Fruit fly (Drosophila melanogaster) whole organism, embryonic: Measurements from ENCODE around the gene RluA-1.

ENCODE experiments used
- Abd-B ChIP-seq: fragments of 200-800 bp; sonication (Bioruptor generic); optimal IDR thresholded peaks from 2 replicates; lab custom pipeline; 2018; ENCODE audit warnings: missing biosample characterization, mild to moderate bottlenecking, missing genetic modification characterization, moderate library complexity
- Adf1 ChIP-seq: fragments of 200-800 bp; sonication (Bioruptor generic); IDR thresholded peaks from 2 replicates; pipeline ENCODE4 v1.3.6; 2022; ENCODE audit warnings: missing biosample characterization, missing genetic modification characterization
- Aef1 ChIP-seq: fragments of 200-800 bp; sonication (Bioruptor generic); IDR thresholded peaks from 3 replicates; pipeline ENCODE4 v1.3.6; 2022; ENCODE audit warnings: missing biosample characterization, missing genetic modification characterization
- Antp ChIP-seq: fragments of 200-800 bp; sonication (Bioruptor generic); optimal IDR thresholded peaks from 3 replicates; lab custom pipeline; 2016; ENCODE audit warnings: missing biosample characterization, missing genetic modification characterization
- Awh ChIP-seq: fragments of 200-800 bp; sonication (Bioruptor generic); IDR thresholded peaks from 2 replicates; pipeline ENCODE4, ENCODE4 v1.3.6; 2022; ENCODE audit warnings: missing biosample characterization, missing genetic modification characterization
- B-H2 ChIP-seq: fragments of 200-800 bp; sonication (Bioruptor generic); optimal IDR thresholded peaks from 2 replicates; lab custom pipeline; 2018; ENCODE audit warnings: missing biosample characterization, mild to moderate bottlenecking, missing genetic modification characterization
- CG10267 ChIP-seq: fragments of 200-800 bp; sonication (Bioruptor generic); optimal IDR thresholded peaks from 2 replicates; lab custom pipeline; 2018; ENCODE audit warnings: missing biosample characterization, mild to moderate bottlenecking, missing genetic modification characterization, moderate library complexity
- CG10543 ChIP-seq: fragments of 200-800 bp; sonication (Bioruptor generic); optimal IDR thresholded peaks from 3 replicates; lab custom pipeline; 2017; ENCODE audit warnings: missing biosample characterization, mild to moderate bottlenecking, missing genetic modification characterization, moderate library complexity
- CG11695 ChIP-seq: fragments of 200-800 bp; sonication (Bioruptor generic); IDR thresholded peaks from 3 replicates; pipeline ENCODE4 v1.3.6; 2022; ENCODE audit warnings: missing biosample characterization, missing genetic modification characterization
- CG12299 ChIP-seq: fragments of 200-800 bp; sonication (Bioruptor generic); optimal IDR thresholded peaks from 2 replicates; lab custom pipeline; 2018; ENCODE audit warnings: missing biosample characterization, mild to moderate bottlenecking, missing genetic modification characterization
- CG13624 ChIP-seq: fragments of 200-800 bp; sonication (Bioruptor generic); optimal IDR thresholded peaks from 2 replicates; lab custom pipeline; 2016; ENCODE audit warnings: missing biosample characterization, missing genetic modification characterization
- CG14441 ChIP-seq: fragments of 200-800 bp; sonication (Bioruptor generic); IDR thresholded peaks from 2 replicates; pipeline ENCODE4 v1.3.6; 2022; ENCODE audit warnings: missing biosample characterization, missing genetic modification characterization
- CG14860 ChIP-seq: fragments of 200-800 bp; sonication (Bioruptor generic); IDR thresholded peaks from 3 replicates; pipeline ENCODE4 v1.3.6; 2022; ENCODE audit warnings: missing biosample characterization, missing genetic modification characterization; ENCODE audit not compliant: partially characterized antibody
- CG15269 ChIP-seq: fragments of 200-800 bp; sonication (Bioruptor generic); optimal IDR thresholded peaks from 2 replicates; lab custom pipeline; 2018; ENCODE audit warnings: missing biosample characterization, mild to moderate bottlenecking, missing genetic modification characterization, moderate library complexity
- CG1529 ChIP-seq: fragments of 200-800 bp; sonication (Bioruptor generic); optimal IDR thresholded peaks from 3 replicates; lab custom pipeline; 2018; ENCODE audit warnings: missing biosample characterization, missing genetic modification characterization
- CG17359 ChIP-seq: fragments of 200-800 bp; sonication (Bioruptor generic); optimal IDR thresholded peaks from 3 replicates; lab custom pipeline; 2018; ENCODE audit warnings: missing biosample characterization, mild to moderate bottlenecking, missing genetic modification characterization, moderate library complexity
- CG18619 ChIP-seq: fragments of 200-800 bp; sonication (Bioruptor generic); optimal IDR thresholded peaks from 3 replicates; lab custom pipeline; 2017; ENCODE audit warnings: missing biosample characterization, mild to moderate bottlenecking, missing genetic modification characterization
- CG30020 ChIP-seq: fragments of 200-800 bp; optimal IDR thresholded peaks from 2 replicates; lab custom pipeline; 2019; ENCODE audit warnings: missing biosample characterization, mild to moderate bottlenecking, missing genetic modification characterization, moderate library complexity
- CG31441 ChIP-seq: fragments of 200-800 bp; sonication (Bioruptor generic); IDR thresholded peaks from 2 replicates; pipeline ENCODE4 v1.3.6; 2022; ENCODE audit warnings: missing biosample characterization, missing genetic modification characterization
- CG4424 ChIP-seq: fragments of 200-800 bp; sonication (Bioruptor generic); optimal IDR thresholded peaks from 3 replicates; lab custom pipeline; 2016; ENCODE audit warnings: missing biosample characterization, missing genetic modification characterization
- CG4820 ChIP-seq: fragments of 200-800 bp; sonication (Bioruptor generic); optimal IDR thresholded peaks from 3 replicates; lab custom pipeline; 2016; ENCODE audit warnings: missing biosample characterization, missing genetic modification characterization
- CG5180 ChIP-seq: fragments of 200-800 bp; sonication (Bioruptor generic); optimal IDR thresholded peaks from 3 replicates; lab custom pipeline; 2017; ENCODE audit warnings: missing biosample characterization, missing genetic modification characterization, mild to moderate bottlenecking, moderate library complexity, missing genetic modification reagents
- CG6175 ChIP-seq: fragments of 200-800 bp; sonication (Bioruptor generic); IDR thresholded peaks from 3 replicates; pipeline ENCODE4 v1.3.6; 2022; ENCODE audit warnings: missing biosample characterization, missing genetic modification characterization
- CG7839 ChIP-seq: fragments of 200-800 bp; sonication (Bioruptor generic); optimal IDR thresholded peaks from 3 replicates; lab custom pipeline; 2018; ENCODE audit warnings: missing biosample characterization, mild to moderate bottlenecking, missing genetic modification characterization, moderate library complexity
- CG8281 ChIP-seq: fragments of 200-800 bp; sonication (Bioruptor generic); optimal IDR thresholded peaks from 2 replicates; lab custom pipeline; 2018; ENCODE audit warnings: missing biosample characterization, mild to moderate bottlenecking, missing genetic modification characterization, moderate library complexity
- Gug ChIP-seq: fragments of 200-800 bp; sonication (Bioruptor generic); IDR thresholded peaks from 4 replicates; pipeline ENCODE4 v1.3.6; 2022; ENCODE audit warnings: missing biosample characterization, missing genetic modification characterization
- HLHmδ ChIP-seq: fragments of 200-800 bp; sonication (Bioruptor generic); optimal IDR thresholded peaks from 2 replicates; lab custom pipeline; 2018; ENCODE audit warnings: missing biosample characterization, mild to moderate bottlenecking, missing genetic modification characterization, moderate library complexity
- Hr3 ChIP-seq: fragments of 200-800 bp; sonication (Bioruptor generic); optimal IDR thresholded peaks from 3 replicates; lab custom pipeline; 2016; ENCODE audit warnings: missing biosample characterization, missing genetic modification characterization
- Hr39 ChIP-seq: fragments of >200 bp; optimal IDR thresholded peaks from 2 replicates; lab custom pipeline; 2017
- NC2β ChIP-seq: fragments of 200-800 bp; sonication (Bioruptor generic); optimal IDR thresholded peaks from 2 replicates; lab custom pipeline; 2016; ENCODE audit warnings: missing biosample characterization, missing genetic modification characterization
- Nf-YA ChIP-seq: fragments of 200-800 bp; sonication (Bioruptor generic); IDR thresholded peaks from 2 replicates; pipeline ENCODE4 v1.3.6; 2022; ENCODE audit warnings: missing biosample characterization, missing genetic modification characterization
- Oli ChIP-seq: fragments of 200-800 bp; sonication (Bioruptor generic); optimal IDR thresholded peaks from 2 replicates; lab custom pipeline; 2018; ENCODE audit warnings: missing biosample characterization, mild to moderate bottlenecking, missing genetic modification characterization, moderate library complexity
- Ptx1 ChIP-seq: fragments of 200-800 bp; sonication (Bioruptor generic); IDR thresholded peaks from 2 replicates; pipeline ENCODE4 v1.3.6; 2022; ENCODE audit warnings: missing biosample characterization, missing genetic modification characterization
- Spps ChIP-seq: fragments of 200-800 bp; sonication (Bioruptor generic); optimal IDR thresholded peaks from 2 replicates; lab custom pipeline; 2018; ENCODE audit warnings: missing biosample characterization, mild to moderate bottlenecking, missing genetic modification characterization
- Sry-β ChIP-seq: fragments of 200-800 bp; sonication (Bioruptor generic); optimal IDR thresholded peaks from 2 replicates; lab custom pipeline; 2018; ENCODE audit warnings: missing biosample characterization, mild to moderate bottlenecking, missing genetic modification characterization, moderate library complexity
- Taf1 ChIP-seq: fragments of 200-800 bp; sonication (Bioruptor generic); IDR thresholded peaks from 2 replicates; pipeline ENCODE4 v1.3.6; 2022; ENCODE audit warnings: missing biosample characterization, missing genetic modification characterization
- amos ChIP-seq: fragments of 200-800 bp; sonication (Bioruptor generic); IDR thresholded peaks from 2 replicates; pipeline ENCODE4 v1.3.6; 2022; ENCODE audit warnings: missing biosample characterization, missing genetic modification characterization; ENCODE audit not compliant: partially characterized antibody
- ase ChIP-seq: fragments of 200-800 bp; sonication (Bioruptor generic); IDR thresholded peaks from 3 replicates; pipeline ENCODE4 v1.3.6; 2022; ENCODE audit warnings: missing biosample characterization, missing genetic modification characterization
- bab2 ChIP-seq: fragments of 200-800 bp; sonication (Bioruptor generic); optimal IDR thresholded peaks from 2 replicates; lab custom pipeline; 2016; ENCODE audit warnings: missing biosample characterization, missing genetic modification characterization
- bsh ChIP-seq, 2 experiments: fragments of 200-800 bp; sonication (Bioruptor generic); optimal IDR thresholded peaks; 2 replicates each; lab custom pipeline; 2017 to 2018; ENCODE audit warnings: mild to moderate bottlenecking in 2 of 2, missing biosample characterization in 2 of 2, missing genetic modification characterization in 2 of 2, moderate library complexity in 1 of 2
- dati ChIP-seq: fragments of 200-800 bp; sonication (Bioruptor generic); IDR thresholded peaks from 2 replicates; pipeline ENCODE4 v1.3.6; 2022; ENCODE audit warnings: missing biosample characterization, missing genetic modification characterization
- emc ChIP-seq: fragments of 200-800 bp; sonication (Bioruptor generic); optimal IDR thresholded peaks from 2 replicates; lab custom pipeline; 2016; ENCODE audit warnings: missing biosample characterization, missing genetic modification characterization
- fd64A ChIP-seq: fragments of 200-800 bp; sonication (Bioruptor generic); optimal IDR thresholded peaks from 3 replicates; lab custom pipeline; 2018; ENCODE audit warnings: missing biosample characterization, mild to moderate bottlenecking, missing genetic modification characterization
- kah ChIP-seq: fragments of 200-800 bp; sonication (Bioruptor generic); optimal IDR thresholded peaks from 2 replicates; lab custom pipeline; 2018; ENCODE audit warnings: missing biosample characterization, mild to moderate bottlenecking, missing genetic modification characterization
- org-1 ChIP-seq: fragments of 200-800 bp; sonication (Bioruptor generic); optimal IDR thresholded peaks from 2 replicates; lab custom pipeline; 2017; ENCODE audit warnings: missing biosample characterization, missing genetic modification characterization
- pros ChIP-seq: fragments of 200-800 bp; sonication (Bioruptor generic); optimal IDR thresholded peaks from 3 replicates; lab custom pipeline; 2019; ENCODE audit warnings: missing biosample characterization, mild to moderate bottlenecking, missing genetic modification characterization, moderate library complexity
- salm ChIP-seq: fragments of 200-800 bp; sonication (Bioruptor generic); optimal IDR thresholded peaks from 2 replicates; lab custom pipeline; 2018; ENCODE audit warnings: missing biosample characterization, mild to moderate bottlenecking, missing genetic modification characterization
- scrt ChIP-seq: fragments of 200-800 bp; sonication (Bioruptor generic); optimal IDR thresholded peaks from 2 replicates; lab custom pipeline; 2018; ENCODE audit warnings: missing biosample characterization, mild to moderate bottlenecking, missing genetic modification characterization, moderate library complexity
- sens ChIP-seq: fragments of 200-800 bp; sonication (Bioruptor generic); peaks from one replicate; lab custom pipeline; 2016; ENCODE audit warnings: missing biosample characterization, missing genetic modification characterization
- trem ChIP-seq: fragments of 200-800 bp; optimal IDR thresholded peaks from 3 replicates; lab custom pipeline; 2019; ENCODE audit warnings: missing biosample characterization, mild to moderate bottlenecking, missing genetic modification characterization, moderate library complexity
- wek ChIP-seq: fragments of 200-800 bp; sonication (Bioruptor generic); optimal IDR thresholded peaks from 3 replicates; lab custom pipeline; 2018; ENCODE audit warnings: missing biosample characterization, mild to moderate bottlenecking, missing genetic modification characterization, moderate library complexity

The RluA-1 gene

DNA sequence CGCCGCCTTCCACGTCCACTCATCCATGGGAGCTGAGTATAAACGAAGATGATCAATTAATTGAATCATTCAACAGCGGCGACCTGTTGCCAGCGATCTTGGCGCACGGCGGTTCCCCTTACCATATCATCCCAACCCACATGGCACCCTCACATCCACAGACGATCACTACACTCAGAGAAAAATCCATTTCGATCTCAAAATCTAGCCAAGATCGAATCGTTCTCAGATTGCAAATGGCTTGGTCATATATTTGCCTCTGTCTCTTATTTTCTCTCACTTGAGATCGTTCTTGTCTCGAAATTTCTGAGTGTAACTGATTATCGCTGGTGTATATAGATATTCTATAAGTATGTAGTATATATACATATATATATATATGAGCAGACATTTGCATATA lies 5.8 kb downstream of the RluA-1 start (continued):
- TF ChIP-seq CG4820 (GFP tag; lab: Kevin White, UChicago) (peak; percentile 44), Gug (peak; percentile 41; the same call in 2 of the 4 replicates), wek (GFP tag; lab: Kevin White, UChicago) (no peak), Nf-YA (GFP tag; lab: Robert Waterston, UW) (0 out of 2 replicates have a peak, but pooled peaks have one; percentile 9), Abd-B (GFP tag; lab: Kevin White, UChicago) (peak; percentile 35), Hr39 (no peak), CG6175 (GFP tag; lab: Robert Waterston, UW) (no peak), fd64A (GFP tag; lab: Kevin White, UChicago) (no peak), CG10267 (tag; lab: Kevin White, UChicago) (peak; percentile 41), sens (GFP tag; lab: Kevin White, UChicago) (peak; percentile 63), trem (tag; lab: Kevin White, UChicago) (peak; percentile 16), org-1 (GFP tag; lab: Kevin White, UChicago) (peak; percentile 20), scrt (GFP tag; lab: Kevin White, UChicago) (peak; percentile 23), Spps (no peak), Awh (GFP tag; lab: Robert Waterston, UW) (peak; percentile 58), B-H2 (peak; percentile 27), CG14441 (GFP tag; lab: Robert Waterston, UW) (peak; percentile 73), bab2 (GFP tag; lab: Kevin White, UChicago) (peak; percentile 26), CG17359 (tag; lab: Kevin White, UChicago) (peak; percentile 67), Aef1 (GFP tag; lab: Robert Waterston, UW) (peak; percentile 63), Taf1 (peak; percentile 61), salm (tag; lab: Kevin White, UChicago) (peak; percentile 11), ase (GFP tag; lab: Robert Waterston, UW) (peak; percentile 58; the same call in 1 of the 3 replicates), Sry-β (no peak), CG30020 (tag; lab: Kevin White, UChicago) (no peak), Ptx1 (GFP tag; lab: Robert Waterston, UW) (peak; percentile 76), bsh (GFP tag; optimal IDR thresholded peaks at IDR 0.05; lab: Kevin White, UChicago) (peak in 1 of 2 experiments; percentile 68), Adf1 (GFP tag; lab: Robert Waterston, UW) (peak; percentile 34; the same call in 1 of the 2 replicates), Oli (tag; lab: Kevin White, UChicago) (peak; percentile 54), CG11695 (peak; percentile 41; the same call in 1 of the 3 replicates), dati (GFP tag; lab: Robert Waterston, UW) (peak; percentile 56; the same call in 1 of the 2 replicates), CG14860 (GFP tag; lab: Robert Waterston, UW) (no peak), CG12299 (tag; lab: Kevin White, UChicago) (no peak), Hr3 (GFP tag; lab: Kevin White, UChicago) (peak; percentile 9), CG13624 (GFP tag; lab: Kevin White, UChicago) (peak; percentile 10), amos (GFP tag; lab: Robert Waterston, UW) (no peak), CG15269 (tag; lab: Kevin White, UChicago) (peak; percentile 72), CG5180 (GFP tag; lab: Kevin White, UChicago) (peak; percentile 28), HLHmδ (no peak), CG7839 (tag; lab: Kevin White, UChicago) (peak; percentile 68), CG10543 (peak; percentile 54), CG31441 (GFP tag; lab: Robert Waterston, UW) (peak; percentile 64), pros (GFP tag; lab: Kevin White, UChicago) (no peak), CG1529 (GFP tag; lab: Kevin White, UChicago) (no peak), NC2β (GFP tag; lab: Kevin White, UChicago) (no peak), emc (no peak), CG8281 (tag; lab: Kevin White, UChicago) (peak; percentile 3), CG18619 (GFP tag; lab: Kevin White, UChicago) (peak; percentile 38), kah (GFP tag; lab: Kevin White, UChicago) (peak; percentile 90), Antp (peak; percentile 49), CG4424 (GFP tag; lab: Kevin White, UChicago) (peak; percentile 27)
